Fruit fly (Drosophila melanogaster): ENCODE measurements around the gene ttm3.

dm6 chr2L:22054202-22054601, 25.2 kb upstream of the ttm3 start, which contains the start of gene CG34173:
- no peak for TF ChIP-seq h (optimal IDR thresholded peaks at IDR 0.05)
- no peak for TF ChIP-seq Sin3A (optimal IDR thresholded peaks at IDR 0.05)
- TF ChIP-seq psq (optimal IDR thresholded peaks at IDR 0.05): no peak
- TF ChIP-seq Myc (optimal IDR thresholded peaks at IDR 0.05): no peak
- TF ChIP-seq ttk (optimal IDR thresholded peaks at IDR 0.05): no peak

All from Kc167 (cell line).